Fruit fly (Drosophila melanogaster) whole organism, embryonic: ENCODE measurements around the gene CG3119.

Source experiments
- Ada2b ChIP-seq: fragments of 200-800 bp; sonication (Bioruptor generic); IDR thresholded peaks from 2 replicates; pipeline ENCODE4 v1.3.6; 2022; ENCODE audit warnings: missing biosample characterization, missing genetic modification characterization
- Aef1 ChIP-seq: fragments of 200-800 bp; sonication (Bioruptor generic); IDR thresholded peaks from 3 replicates; pipeline ENCODE4 v1.3.6; 2022; ENCODE audit warnings: missing biosample characterization, missing genetic modification characterization
- Atf6 ChIP-seq: fragments of 200-800 bp; sonication (Bioruptor generic); IDR thresholded peaks from 2 replicates; pipeline ENCODE4 v1.3.6; 2022; ENCODE audit warnings: missing biosample characterization, missing genetic modification characterization
- BEAF-32 ChIP-seq: fragments of 200-800 bp; sonication (Bioruptor generic); optimal IDR thresholded peaks from 3 replicates; lab custom pipeline; 2017; ENCODE audit warnings: missing biosample characterization, missing genetic modification characterization, mild to moderate bottlenecking, moderate library complexity, missing genetic modification reagents
- CG1024 ChIP-seq: fragments of 200-800 bp; sonication (Bioruptor generic); IDR thresholded peaks from 2 replicates; pipeline ENCODE4 v1.3.6; 2022; ENCODE audit warnings: missing biosample characterization, missing genetic modification characterization
- CG10431 ChIP-seq: fragments of 200-800 bp; sonication (Bioruptor generic); optimal IDR thresholded peaks from 3 replicates; lab custom pipeline; 2018; ENCODE audit warnings: missing biosample characterization, mild to moderate bottlenecking, missing genetic modification characterization
- CG11504 ChIP-seq: fragments of 200-800 bp; sonication (Bioruptor generic); optimal IDR thresholded peaks from 3 replicates; lab custom pipeline; 2019; ENCODE audit warnings: missing biosample characterization, mild to moderate bottlenecking, missing genetic modification characterization, moderate library complexity
- CG12769 ChIP-seq: fragments of 200-800 bp; sonication (Bioruptor generic); optimal IDR thresholded peaks from 2 replicates; lab custom pipeline; 2019; ENCODE audit warnings: missing biosample characterization, mild to moderate bottlenecking, missing genetic modification characterization, moderate library complexity
- CG13296 ChIP-seq: fragments of 200-800 bp; sonication (Bioruptor generic); optimal IDR thresholded peaks from 3 replicates; lab custom pipeline; 2018; ENCODE audit warnings: missing biosample characterization, mild to moderate bottlenecking, missing genetic modification characterization
- CG13424 ChIP-seq: fragments of 200-800 bp; sonication (Bioruptor generic); optimal IDR thresholded peaks from 2 replicates; lab custom pipeline; 2019; ENCODE audit warnings: missing biosample characterization, mild to moderate bottlenecking, missing genetic modification characterization, moderate library complexity
- CG14860 ChIP-seq: fragments of 200-800 bp; sonication (Bioruptor generic); IDR thresholded peaks from 3 replicates; pipeline ENCODE4 v1.3.6; 2022; ENCODE audit warnings: missing biosample characterization, missing genetic modification characterization; ENCODE audit not compliant: partially characterized antibody
- CG15011 ChIP-seq: fragments of 200-800 bp; sonication (Bioruptor generic); optimal IDR thresholded peaks from 3 replicates; lab custom pipeline; 2018; ENCODE audit warnings: missing biosample characterization, mild to moderate bottlenecking, missing genetic modification characterization
- CG1603 ChIP-seq: fragments of 200-800 bp; sonication (Bioruptor generic); optimal IDR thresholded peaks from 2 replicates; lab custom pipeline; 2019; ENCODE audit warnings: missing biosample characterization, mild to moderate bottlenecking, missing genetic modification characterization, moderate library complexity
- CG17328 ChIP-seq: fragments of 200-800 bp; sonication (Bioruptor generic); IDR thresholded peaks from 2 replicates; pipeline ENCODE4 v1.3.6; 2022; ENCODE audit warnings: missing biosample characterization, missing genetic modification characterization
- CG18599 ChIP-seq: fragments of 200-800 bp; sonication (Bioruptor generic); optimal IDR thresholded peaks from 3 replicates; lab custom pipeline; 2017; ENCODE audit warnings: missing biosample characterization, missing genetic modification characterization, mild to moderate bottlenecking, moderate library complexity, missing genetic modification reagents
- CG2202 ChIP-seq: fragments of 200-800 bp; sonication (Bioruptor generic); optimal IDR thresholded peaks from 2 replicates; lab custom pipeline; 2018; ENCODE audit warnings: missing biosample characterization, mild to moderate bottlenecking, missing genetic modification characterization
- CG2889 ChIP-seq: fragments of 200-800 bp; sonication (Bioruptor generic); IDR thresholded peaks from 3 replicates; pipeline ENCODE4 v1.3.6; 2022; ENCODE audit warnings: missing biosample characterization, missing genetic modification characterization
- CG5953 ChIP-seq: fragments of 200-800 bp; sonication (Bioruptor generic); IDR thresholded peaks from 2 replicates; pipeline ENCODE4 v1.3.6; 2022; ENCODE audit warnings: missing biosample characterization, missing genetic modification characterization
- CG6791 ChIP-seq: fragments of 200-800 bp; sonication (Bioruptor generic); IDR thresholded peaks from 3 replicates; pipeline ENCODE4 v1.3.6; 2022; ENCODE audit warnings: missing biosample characterization, missing genetic modification characterization; ENCODE audit not compliant: partially characterized antibody
- CG8290 ChIP-seq, 3 experiments: fragments of 200-800 bp; sonication (Bioruptor generic); optimal IDR thresholded peaks; 2 replicates each; lab custom pipeline; 2016 to 2019; ENCODE audit warnings: missing biosample characterization in 3 of 3, missing genetic modification characterization in 3 of 3, mild to moderate bottlenecking in 2 of 3, moderate library complexity in 1 of 3
- CG8478 ChIP-seq: fragments of >200 bp; optimal IDR thresholded peaks from 2 replicates; lab custom pipeline; 2018
- CG9817 ChIP-seq: fragments of 200-800 bp; sonication (Bioruptor generic); optimal IDR thresholded peaks from 2 replicates; lab custom pipeline; 2018; ENCODE audit warnings: missing biosample characterization, mild to moderate bottlenecking, missing genetic modification characterization, moderate library complexity
- CTCF ChIP-seq: fragments of 200-800 bp; sonication (Bioruptor generic); optimal IDR thresholded peaks from 2 replicates; lab custom pipeline; 2017; ENCODE audit warnings: missing biosample characterization, mild to moderate bottlenecking, missing genetic modification characterization, moderate library complexity
- CkIIα-i1 ChIP-seq: fragments of 200-800 bp; sonication (Bioruptor generic); IDR thresholded peaks from 2 replicates; pipeline ENCODE4 v1.3.6; 2022; ENCODE audit warnings: missing biosample characterization, missing genetic modification characterization
- D19A ChIP-seq: fragments of 200-800 bp; optimal IDR thresholded peaks from 3 replicates; lab custom pipeline; 2019; ENCODE audit warnings: missing biosample characterization, mild to moderate bottlenecking, missing genetic modification characterization, moderate library complexity
- Eip74EF ChIP-seq, 2 experiments: fragments of 200-800 bp in 1 of 2; fragments of >200 bp in 1 of 2; sonication (Bioruptor generic) in 1 of 2; optimal IDR thresholded peaks; 2 replicates each; lab custom pipeline; 2017 to 2019; ENCODE audit warnings: missing biosample characterization in 2 of 2, missing genetic modification characterization in 2 of 2, mild to moderate bottlenecking in 1 of 2, moderate library complexity in 1 of 2
- Gsc ChIP-seq: fragments of 200-800 bp; sonication (Bioruptor generic); IDR thresholded peaks from 2 replicates; pipeline ENCODE4 v1.3.6; 2022; ENCODE audit warnings: missing biosample characterization, missing genetic modification characterization
- HmgZ ChIP-seq: fragments of 200-800 bp; sonication (Bioruptor generic); optimal IDR thresholded peaks from 2 replicates; lab custom pipeline; 2018; ENCODE audit warnings: missing biosample characterization, mild to moderate bottlenecking, missing genetic modification characterization
- Jarid2 ChIP-seq: fragments of 200-800 bp; sonication (Bioruptor generic); optimal IDR thresholded peaks from 3 replicates; lab custom pipeline; 2017; ENCODE audit warnings: mild to moderate bottlenecking, missing biosample characterization, missing genetic modification reagents, missing genetic modification characterization
- NC2β ChIP-seq: fragments of 200-800 bp; sonication (Bioruptor generic); optimal IDR thresholded peaks from 2 replicates; lab custom pipeline; 2016; ENCODE audit warnings: missing biosample characterization, missing genetic modification characterization
- NK7.1 ChIP-seq: fragments of 200-800 bp; sonication (Bioruptor generic); optimal IDR thresholded peaks from 3 replicates; lab custom pipeline; 2016; ENCODE audit warnings: missing biosample characterization, missing genetic modification characterization
- Nf-YA ChIP-seq: fragments of 200-800 bp; sonication (Bioruptor generic); IDR thresholded peaks from 2 replicates; pipeline ENCODE4 v1.3.6; 2022; ENCODE audit warnings: missing biosample characterization, missing genetic modification characterization
- Opbp ChIP-seq: fragments of 200-800 bp; sonication (Bioruptor generic); IDR thresholded peaks from 3 replicates; pipeline ENCODE4 v1.3.6; 2022; ENCODE audit warnings: missing biosample characterization, missing genetic modification characterization; ENCODE audit not compliant: partially characterized antibody
- Ssrp ChIP-seq: fragments of 200-800 bp; sonication (Bioruptor generic); optimal IDR thresholded peaks from 2 replicates; lab custom pipeline; 2018; ENCODE audit warnings: missing biosample characterization, mild to moderate bottlenecking, missing genetic modification characterization, moderate library complexity
- amos ChIP-seq: fragments of 200-800 bp; sonication (Bioruptor generic); IDR thresholded peaks from 2 replicates; pipeline ENCODE4 v1.3.6; 2022; ENCODE audit warnings: missing biosample characterization, missing genetic modification characterization; ENCODE audit not compliant: partially characterized antibody
- ash1 ChIP-seq: fragments of 200-800 bp; sonication (Bioruptor generic); optimal IDR thresholded peaks from 2 replicates; lab custom pipeline; 2018; ENCODE audit warnings: missing biosample characterization, mild to moderate bottlenecking, missing genetic modification characterization
- az2 ChIP-seq: fragments of 200-800 bp; sonication (Bioruptor generic); optimal IDR thresholded peaks from 3 replicates; lab custom pipeline; 2016; ENCODE audit warnings: missing biosample characterization, missing genetic modification characterization
- chm ChIP-seq: fragments of 200-800 bp; sonication (Bioruptor generic); IDR thresholded peaks from 2 replicates; pipeline ENCODE4 v1.3.6; 2022; ENCODE audit warnings: missing biosample characterization, missing genetic modification characterization
- da ChIP-seq: fragments of 200-800 bp; sonication (Bioruptor generic); optimal IDR thresholded peaks from 2 replicates; lab custom pipeline; 2016; ENCODE audit warnings: missing biosample characterization, missing genetic modification characterization
- grn ChIP-seq: fragments of 200-800 bp; sonication (Bioruptor generic); optimal IDR thresholded peaks from 3 replicates; lab custom pipeline; 2017; ENCODE audit warnings: missing biosample characterization, missing genetic modification characterization
- hbn ChIP-seq: fragments of 200-800 bp; sonication (Bioruptor generic); IDR thresholded peaks from 2 replicates; pipeline ENCODE4 v1.3.6; 2022; ENCODE audit warnings: missing biosample characterization, missing genetic modification characterization; ENCODE audit not compliant: partially characterized antibody
- kah ChIP-seq: fragments of 200-800 bp; sonication (Bioruptor generic); optimal IDR thresholded peaks from 2 replicates; lab custom pipeline; 2018; ENCODE audit warnings: missing biosample characterization, mild to moderate bottlenecking, missing genetic modification characterization
- luna ChIP-seq: fragments of 200-800 bp; sonication (Bioruptor generic); optimal IDR thresholded peaks from 2 replicates; lab custom pipeline; 2016; ENCODE audit warnings: missing biosample characterization, missing genetic modification characterization
- nerfin-2 ChIP-seq: fragments of 200-800 bp; sonication (Bioruptor generic); IDR thresholded peaks from 2 replicates; pipeline ENCODE4 v1.3.6; 2022; ENCODE audit warnings: missing biosample characterization, missing genetic modification characterization; ENCODE audit not compliant: partially characterized antibody
- otp ChIP-seq: fragments of 200-800 bp; sonication (Bioruptor generic); IDR thresholded peaks from 3 replicates; pipeline ENCODE4, ENCODE4 v1.3.6; 2022; ENCODE audit warnings: missing biosample characterization, missing genetic modification characterization
- pros ChIP-seq: fragments of 200-800 bp; sonication (Bioruptor generic); optimal IDR thresholded peaks from 3 replicates; lab custom pipeline; 2019; ENCODE audit warnings: missing biosample characterization, mild to moderate bottlenecking, missing genetic modification characterization, moderate library complexity
- schlank ChIP-seq: fragments of 200-800 bp; sonication (Bioruptor generic); optimal IDR thresholded peaks from 2 replicates; lab custom pipeline; 2018; ENCODE audit warnings: missing biosample characterization, mild to moderate bottlenecking, missing genetic modification characterization
- tap ChIP-seq: fragments of 200-800 bp; optimal IDR thresholded peaks from 3 replicates; lab custom pipeline; 2019; ENCODE audit warnings: missing biosample characterization, mild to moderate bottlenecking, missing genetic modification characterization, moderate library complexity
- zen ChIP-seq: fragments of 200-800 bp; sonication (Bioruptor generic); optimal IDR thresholded peaks from 3 replicates; lab custom pipeline; 2018; ENCODE audit warnings: missing biosample characterization, mild to moderate bottlenecking, missing genetic modification characterization, moderate library complexity

CG3119 gene

DNA sequence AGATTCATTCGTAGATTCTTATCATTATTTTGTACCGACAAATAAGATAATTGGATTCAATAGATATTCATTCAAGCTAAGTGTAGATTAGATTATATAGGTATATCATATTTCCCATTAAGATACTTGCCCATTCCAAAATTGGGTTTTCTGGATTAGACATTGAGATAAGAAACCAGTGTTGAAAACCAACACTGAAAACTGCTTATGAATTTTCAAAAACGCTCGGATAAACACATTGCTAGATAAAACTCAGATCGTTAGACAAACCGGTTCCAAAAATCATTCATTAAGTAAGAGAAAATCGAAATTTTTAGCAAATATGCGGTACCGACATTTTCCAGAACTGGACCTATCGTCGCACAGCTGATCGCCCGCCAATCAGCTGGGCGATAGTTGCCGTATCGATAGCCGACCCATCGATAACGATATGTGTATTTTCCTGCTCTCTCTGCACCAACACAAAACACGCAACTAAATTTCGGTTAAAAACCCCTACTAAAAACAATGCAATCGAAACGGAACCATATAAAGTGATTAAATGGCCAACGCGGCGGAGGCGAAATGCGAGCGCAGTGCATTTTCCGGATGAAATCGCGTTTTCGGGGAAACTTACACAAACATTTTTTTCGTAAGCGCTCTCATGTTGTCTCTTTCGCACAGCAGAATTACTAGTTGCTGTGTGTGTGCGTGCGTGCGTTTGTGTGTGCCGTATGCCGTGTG lies 48.0 kb upstream of the CG3119 start, which contains the start of the genes NTPase and lilli (continued):
- TF ChIP-seq CG13296 (GFP tag; lab: Kevin White, UChicago) (no peak), pros (GFP tag; lab: Kevin White, UChicago) (no peak), CG1024 (no peak), Opbp (GFP tag; lab: Robert Waterston, UW) (peak; percentile 93), CG5953 (GFP tag; lab: Robert Waterston, UW) (no peak), Jarid2 (GFP tag; lab: Kevin White, UChicago) (peak; percentile 19), CG11504 (tag; lab: Kevin White, UChicago) (peak; percentile 15), Aef1 (GFP tag; lab: Robert Waterston, UW) (peak; percentile 45), zen (peak; percentile 59), luna (GFP tag; lab: Kevin White, UChicago) (no peak), CkIIα-i1 (GFP tag; lab: Robert Waterston, UW) (no peak), nerfin-2 (GFP tag; lab: Robert Waterston, UW) (peak; percentile 87), CG14860 (GFP tag; lab: Robert Waterston, UW) (peak; percentile 87), Ada2b (0 out of 2 replicates have a peak, but pooled peaks have one; percentile 18), grn (GFP tag; lab: Kevin White, UChicago) (peak; percentile 92), CTCF (GFP tag; lab: Kevin White, UChicago) (no peak), CG6791 (peak; percentile 97), CG2202 (tag; lab: Kevin White, UChicago) (no peak), chm (GFP tag; lab: Robert Waterston, UW) (peak; percentile 70), CG8290 (GFP tag; optimal IDR thresholded peaks at IDR 0.05; lab: Kevin White, UChicago) (peak; percentile 99), CG8290 (tag; optimal IDR thresholded peaks at IDR 0.05; lab: Kevin White, UChicago) (peak; percentile 96 to 100), D19A (tag; lab: Kevin White, UChicago) (no peak), BEAF-32 (peak; percentile 94), kah (GFP tag; lab: Kevin White, UChicago) (no peak), tap (tag; lab: Kevin White, UChicago) (no peak), CG10431 (peak; percentile 14), HmgZ (tag; lab: Kevin White, UChicago) (peak; percentile 2), NK7.1 (GFP tag; lab: Kevin White, UChicago) (peak; percentile 11), CG15011 (GFP tag; lab: Kevin White, UChicago) (no peak), CG2889 (0 out of 3 replicates have a peak, but pooled peaks have one; percentile 29), otp (no peak), CG12769 (no peak), Ssrp (tag; lab: Kevin White, UChicago) (peak; percentile 26), az2 (GFP tag; lab: Kevin White, UChicago) (peak; percentile 64), CG18599 (peak; percentile 52), CG13424 (tag; lab: Kevin White, UChicago) (no peak), Atf6 (GFP tag; lab: Robert Waterston, UW) (peak; percentile 15; the same call in 1 of the 2 replicates), hbn (GFP tag; lab: Robert Waterston, UW) (peak; percentile 82), ash1 (no peak), Eip74EF (GFP tag; optimal IDR thresholded peaks at IDR 0.05; lab: Kevin White, UChicago) (no peak), da (GFP tag; lab: Kevin White, UChicago) (no peak), Gsc (GFP tag; lab: Robert Waterston, UW) (no peak), NC2β (peak; percentile 51), CG8478 (lab: Kevin White, UChicago) (peak; percentile 98), Nf-YA (GFP tag; lab: Robert Waterston, UW) (no peak), CG9817 (tag; lab: Kevin White, UChicago) (no peak), schlank (tag; lab: Kevin White, UChicago) (peak; percentile 17), CG1603 (tag; lab: Kevin White, UChicago) (peak; percentile 57), amos (peak; percentile 94), CG17328 (GFP tag; lab: Robert Waterston, UW) (peak; percentile 54)
